Worm (Caenorhabditis elegans) whole organism, young adult: ENCODE data around the gene nspc-9.
A peak's percentile ranks its signal among the peaks of the same experiment; 100 is the strongest.

Source experiments
- F37B4.10 ChIP-seq: fragments of 200-800 bp; sonication (Bioruptor generic); IDR thresholded peaks from 2 replicates; pipeline ENCODE4 v1.3.6; 2022; ENCODE audit warnings: missing genetic modification characterization, missing compliant biosample characterization
- F57C9.4 ChIP-seq: sonication (generic microtip); optimal IDR thresholded peaks from 2 replicates; lab custom pipeline; 2017; ENCODE audit warnings: mild to moderate bottlenecking, missing genetic modification characterization, missing compliant biosample characterization
- Y95B8A.8 ChIP-seq: fragments of 200-800 bp; sonication (Bioruptor generic); IDR thresholded peaks from 2 replicates; pipeline ENCODE4 v1.3.6; 2022; ENCODE audit warnings: missing genetic modification reagents, missing genetic modification characterization, missing compliant biosample characterization
- ama-1 ChIP-seq, 3 experiments: fragments of 150-350 bp in 1 of 3; sonication (generic microtip) in 2 of 3; optimal IDR thresholded peaks; 2 replicates each; lab custom pipeline; 2014 to 2018; ENCODE audit warnings: missing biosample characterization in 2 of 3, missing genetic modification characterization in 2 of 3, missing genetic modification reagents in 2 of 3
- attf-6 ChIP-seq: fragments of 200-800 bp; sonication (Bioruptor generic); IDR thresholded peaks from 2 replicates; pipeline ENCODE4 v1.3.6; 2022; ENCODE audit warnings: missing genetic modification reagents, missing genetic modification characterization, missing compliant biosample characterization
- ccch-3 ChIP-seq: fragments of 200-800 bp; sonication (Bioruptor generic); optimal IDR thresholded peaks from 2 replicates; lab custom pipeline; 2018; ENCODE audit warnings: mild to moderate bottlenecking, missing genetic modification characterization, missing compliant biosample characterization
- dpff-1 ChIP-seq: sonication (generic microtip); optimal IDR thresholded peaks from 2 replicates; lab custom pipeline; 2017; ENCODE audit warnings: mild to moderate bottlenecking, missing genetic modification characterization, missing compliant biosample characterization
- egl-18 ChIP-seq: fragments of 200-800 bp; sonication (Bioruptor generic); IDR thresholded peaks from 2 replicates; pipeline ENCODE4 v1.3.6; 2022; ENCODE audit warnings: missing genetic modification reagents, missing genetic modification characterization, missing compliant biosample characterization
- lsy-27 ChIP-seq: sonication (generic microtip); optimal IDR thresholded peaks from 2 replicates; lab custom pipeline; 2017; ENCODE audit warnings: missing genetic modification characterization, mild to moderate bottlenecking, missing compliant biosample characterization, antibody characterized with exemption, missing genotype, borderline replicate concordance; ENCODE audit not compliant: insufficient read depth
- mxl-1 ChIP-seq: sonication (generic microtip); optimal IDR thresholded peaks from 2 replicates; lab custom pipeline; 2016; ENCODE audit warnings: missing genetic modification characterization, missing compliant biosample characterization
- somi-1 ChIP-seq: fragments of 200-800 bp; sonication (Bioruptor generic); optimal IDR thresholded peaks from 2 replicates; lab custom pipeline; 2018; ENCODE audit warnings: mild to moderate bottlenecking, missing genetic modification characterization, missing compliant biosample characterization
- unc-130 ChIP-seq: sonication (generic microtip); optimal IDR thresholded peaks from 2 replicates; lab custom pipeline; 2016; ENCODE audit warnings: missing genetic modification reagents, missing genetic modification characterization, missing compliant biosample characterization
- ztf-3 ChIP-seq: fragments of 200-800 bp; sonication (Bioruptor generic); optimal IDR thresholded peaks from 2 replicates; lab custom pipeline; 2018; ENCODE audit warnings: mild to moderate bottlenecking, missing genetic modification characterization, missing compliant biosample characterization

ce11 chrX:12337846-12338490, 5.2 kb downstream of the nspc-9 start, which contains the start of gene srd-44:
- TF ChIP-seq F37B4.10 (GFP tag; lab: Robert Waterston, UW), result no peak
- peak; percentile 48 for TF ChIP-seq mxl-1
- TF ChIP-seq attf-6 (GFP tag; lab: Robert Waterston, UW), result no peak
- TF ChIP-seq Y95B8A.8 (GFP tag; lab: Robert Waterston, UW), result no peak
- TF ChIP-seq unc-130, result peak; percentile 18
- TF ChIP-seq dpff-1, result no peak
- no peak for TF ChIP-seq egl-18 (GFP tag; lab: Robert Waterston, UW)
- no peak for TF ChIP-seq lsy-27 (tag; lab: Kevin White, UChicago)
- TF ChIP-seq somi-1, result no peak
- no peak for TF ChIP-seq ama-1 (optimal IDR thresholded peaks at IDR 0.05; lab: Kevin White, UChicago)
- TF ChIP-seq ama-1 (GFP tag; optimal IDR thresholded peaks at IDR 0.05; lab: Kevin White, UChicago), result no peak
- no peak for TF ChIP-seq ccch-3 (GFP tag; lab: Kevin White, UChicago)
- TF ChIP-seq ztf-3 (GFP tag; lab: Kevin White, UChicago), result no peak
- TF ChIP-seq F57C9.4 (tag; lab: Kevin White, UChicago), result no peak
